Fruit fly (Drosophila melanogaster): ENCODE data around the gene atk.

The atk gene

dm6 chr3L:20474789-20475208 lies 10.1 kb upstream of the atk start (continued):
- TF ChIP-seq Trl (optimal IDR thresholded peaks at IDR 0.05) (no peak), Trl (GFP tag; optimal IDR thresholded peaks at IDR 0.05) (peak; percentile 90), CG8359 (GFP tag; optimal IDR thresholded peaks at IDR 0.05; ENCODE audit: borderline replicate concordance) (no peak), H15 (GFP tag; IDR thresholded peaks at IDR 0.05) (no peak), ems (GFP tag; optimal IDR thresholded peaks at IDR 0.05) (peak; percentile 74), sc (optimal IDR thresholded peaks at IDR 0.05) (no peak), sc (GFP tag; optimal IDR thresholded peaks at IDR 0.05) (peak; percentile 74), chn (GFP tag; optimal IDR thresholded peaks at IDR 0.05) (peak; percentile 87), Adf1 (GFP tag; IDR thresholded peaks at IDR 0.05) (no peak), Hr39 (optimal IDR thresholded peaks at IDR 0.05) (no peak), CG10959 (GFP tag; IDR thresholded peaks at IDR 0.05) (no peak), CG3726 (GFP tag; IDR thresholded peaks at IDR 0.05) (no peak), lab (GFP tag; optimal IDR thresholded peaks at IDR 0.05) (peak; percentile 93), Mad (GFP tag; optimal IDR thresholded peaks at IDR 0.05) (peak; percentile 83), CG2678 (tag; optimal IDR thresholded peaks at IDR 0.05) (peak; percentile 89), HLH4C (GFP tag; IDR thresholded peaks at IDR 0.05; ENCODE audit: partially characterized antibody) (no peak), Ssrp (tag; optimal IDR thresholded peaks at IDR 0.05) (peak; percentile 66), Dad (GFP tag; optimal IDR thresholded peaks at IDR 0.05) (peak; percentile 78), en (GFP tag; optimal IDR thresholded peaks at IDR 0.05) (peak; percentile 55), kni (GFP tag; optimal IDR thresholded peaks at IDR 0.05) (peak; percentile 65), CG15269 (tag; optimal IDR thresholded peaks at IDR 0.05) (peak; percentile 89), Lpt (GFP tag; optimal IDR thresholded peaks at IDR 0.05) (no peak), CG2120 (GFP tag; optimal IDR thresholded peaks at IDR 0.05) (peak; percentile 96), bigmax (GFP tag; optimal IDR thresholded peaks at IDR 0.05) (no peak), Neu2 (GFP tag; optimal IDR thresholded peaks at IDR 0.05; ENCODE audit: borderline replicate concordance) (no peak), CG4730 (GFP tag; IDR thresholded peaks at IDR 0.05) (no peak), Spps (tag; optimal IDR thresholded peaks at IDR 0.05) (peak; percentile 43), CG12071 (GFP tag; optimal IDR thresholded peaks at IDR 0.05) (peak; percentile 81), MBD-R2 (GFP tag; IDR thresholded peaks at IDR 0.05) (no peak), CrebB (tag; optimal IDR thresholded peaks at IDR 0.05) (peak; percentile 78), cad (GFP tag; optimal IDR thresholded peaks at IDR 0.05) (no peak), CG9932 (GFP tag; IDR thresholded peaks at IDR 0.05) (no peak), CG18262 (tag; optimal IDR thresholded peaks at IDR 0.05) (peak; percentile 82), CG17568 (GFP tag; optimal IDR thresholded peaks at IDR 0.05) (peak; percentile 70), gcm (GFP tag; optimal IDR thresholded peaks at IDR 0.05) (peak; percentile 14), jigr1 (GFP tag; IDR thresholded peaks at IDR 0.05) (no peak), br (optimal IDR thresholded peaks at IDR 0.05) (no peak), CG18764 (GFP tag; optimal IDR thresholded peaks at IDR 0.05) (peak; percentile 84), E2f2 (GFP tag; IDR thresholded peaks at IDR 0.05) (no peak), prd (optimal IDR thresholded peaks at IDR 0.05) (no peak), prd (GFP tag; IDR thresholded peaks at IDR 0.05) (no peak), salm (tag; optimal IDR thresholded peaks at IDR 0.05) (peak; percentile 37), jing (GFP tag; optimal IDR thresholded peaks at IDR 0.05) (peak; percentile 56), CG8924 (tag; optimal IDR thresholded peaks at IDR 0.05) (peak; percentile 91), CG1529 (GFP tag; optimal IDR thresholded peaks at IDR 0.05) (peak; percentile 73), BEAF-32 (GFP tag; optimal IDR thresholded peaks at IDR 0.05) (peak; percentile 31), cwo (GFP tag; optimal IDR thresholded peaks at IDR 0.05) (peak; percentile 84), CG2129 (GFP tag; IDR thresholded peaks at IDR 0.05; ENCODE audit: partially characterized antibody) (no peak), Sox102F (GFP tag; optimal IDR thresholded peaks at IDR 0.05) (peak; percentile 83), CG16813 (GFP tag; IDR thresholded peaks at IDR 0.05; ENCODE audit: partially characterized antibody) (no peak), caup (GFP tag; optimal IDR thresholded peaks at IDR 0.05; ENCODE audit: severe bottlenecking) (peak; percentile 93), Atf-2 (GFP tag; optimal IDR thresholded peaks at IDR 0.05) (peak; percentile 74), crc (GFP tag; optimal IDR thresholded peaks at IDR 0.05) (peak; percentile 76)
